Worm (Caenorhabditis elegans): ENCODE data around the gene ahsa-1.

Gene ahsa-1

ce11 chrV:15085335-15085800 lies at the start of gene ahsa-1, which contains the start of gene C01G10.7 (continued):
- TF ChIP-seq ceh-14 (tag; optimal IDR thresholded peaks at IDR 0.05) (peak; percentile 94), pros-1 (tag; optimal IDR thresholded peaks at IDR 0.05) (no peak), ceh-34 (tag; optimal IDR thresholded peaks at IDR 0.05) (peak; percentile 68)

- peak; percentile 92 for TF ChIP-seq elt-2 (tag; optimal IDR thresholded peaks at IDR 0.05)
- no peak for TF ChIP-seq ceh-9 (tag; optimal IDR thresholded peaks at IDR 0.05)
These were observed 48.6 kb upstream of the ahsa-1 start for ce11 chrV:15133812-15134211.

ce11 chrV:15132423-15132822 lies 47.2 kb upstream of the ahsa-1 start, which contains the start of gene str-171:
str-171 (minus strand) TSS chrV:15132523.
- TF ChIP-seq dve-1 (tag; optimal IDR thresholded peaks at IDR 0.05) (no peak), elt-4 (tag; optimal IDR thresholded peaks at IDR 0.05) (no peak), hlh-30 (tag; optimal IDR thresholded peaks at IDR 0.05; ENCODE audit: insufficient read depth) (no peak), ceh-6 (GFP tag; optimal IDR thresholded peaks at IDR 0.05) (no peak), rnt-1 (tag; optimal IDR thresholded peaks at IDR 0.05) (no peak), hlh-8 (tag; optimal IDR thresholded peaks at IDR 0.05) (no peak), lim-6 (tag; optimal IDR thresholded peaks at IDR 0.05) (no peak), ceh-31 (tag; optimal IDR thresholded peaks at IDR 0.05) (no peak), ets-4 (tag; optimal IDR thresholded peaks at IDR 0.05) (no peak), unc-55 (GFP tag; optimal IDR thresholded peaks at IDR 0.05) (no peak), hlh-15 (tag; optimal IDR thresholded peaks at IDR 0.05) (no peak), ceh-30 (tag; optimal IDR thresholded peaks at IDR 0.05) (no peak), nhr-11 (tag; optimal IDR thresholded peaks at IDR 0.05) (no peak), fax-1 (tag; optimal IDR thresholded peaks at IDR 0.05) (no peak), elt-2 (tag; optimal IDR thresholded peaks at IDR 0.05) (no peak)

ce11 chrV:15127955-15128354 lies 42.8 kb upstream of the ahsa-1 start, which contains the start of gene srr-7:
srr-7 (plus strand) TSS chrV:15128255.
- TF ChIP-seq K09A11.1 (tag; optimal IDR thresholded peaks at IDR 0.05; ENCODE audit: insufficient read depth): no peak
- no peak for TF ChIP-seq fax-1 (tag; optimal IDR thresholded peaks at IDR 0.05)
- TF ChIP-seq pat-9 (tag; optimal IDR thresholded peaks at IDR 0.05): no peak
- TF ChIP-seq pag-3 (tag; optimal IDR thresholded peaks at IDR 0.05; ENCODE audit: borderline replicate concordance): no peak
- TF ChIP-seq T23F11.4 (GFP tag; optimal IDR thresholded peaks at IDR 0.05): no peak
- TF ChIP-seq pha-2 (tag; optimal IDR thresholded peaks at IDR 0.05): no peak
- TF ChIP-seq ceh-6 (GFP tag; optimal IDR thresholded peaks at IDR 0.05): no peak
- no peak for TF ChIP-seq odd-2 (tag; optimal IDR thresholded peaks at IDR 0.05)
- no peak for TF ChIP-seq rnt-1 (tag; optimal IDR thresholded peaks at IDR 0.05)
- TF ChIP-seq C08G9.2 (tag; optimal IDR thresholded peaks at IDR 0.05): no peak
- TF ChIP-seq nfya-1 (tag; optimal IDR thresholded peaks at IDR 0.05): no peak
- no peak for TF ChIP-seq fkh-6 (tag; optimal IDR thresholded peaks at IDR 0.05)
- no peak for TF ChIP-seq lin-11 (tag; optimal IDR thresholded peaks at IDR 0.05)
- no peak for TF ChIP-seq tbx-2 (tag; optimal IDR thresholded peaks at IDR 0.05)
- TF ChIP-seq elt-4 (tag; optimal IDR thresholded peaks at IDR 0.05): no peak
- TF ChIP-seq dve-1 (tag; optimal IDR thresholded peaks at IDR 0.05): no peak
- no peak for TF ChIP-seq ahr-1 (tag; optimal IDR thresholded peaks at IDR 0.05)
- no peak for TF ChIP-seq hlh-6 (tag; optimal IDR thresholded peaks at IDR 0.05)
- TF ChIP-seq ztf-16 (tag; optimal IDR thresholded peaks at IDR 0.05): no peak

ce11 chrV:15127413-15127812 lies 42.2 kb upstream of the ahsa-1 start, which contains the start of gene srj-27:
srj-27 (minus strand) TSS chrV:15127513.
- TF ChIP-seq hlh-8 (tag; optimal IDR thresholded peaks at IDR 0.05) (no peak), ets-4 (tag; optimal IDR thresholded peaks at IDR 0.05) (no peak), pqm-1 (tag; optimal IDR thresholded peaks at IDR 0.05) (no peak), Y22D7AL.16 (tag; optimal IDR thresholded peaks at IDR 0.05) (no peak), eyg-1 (tag; optimal IDR thresholded peaks at IDR 0.05) (no peak), lim-6 (tag; optimal IDR thresholded peaks at IDR 0.05) (no peak), sdc-2 (tag; optimal IDR thresholded peaks at IDR 0.05) (no peak), ama-1 (optimal IDR thresholded peaks at IDR 0.05) (no peak), pha-4 (tag; optimal IDR thresholded peaks at IDR 0.05) (no peak), fax-1 (tag; optimal IDR thresholded peaks at IDR 0.05) (no peak), ztf-16 (tag; optimal IDR thresholded peaks at IDR 0.05) (no peak), ref-2 (tag; optimal IDR thresholded peaks at IDR 0.05) (no peak), madf-2 (tag; optimal IDR thresholded peaks at IDR 0.05) (no peak), odd-2 (tag; optimal IDR thresholded peaks at IDR 0.05) (no peak), ceh-24 (tag; optimal IDR thresholded peaks at IDR 0.05) (no peak), ceh-14 (tag; optimal IDR thresholded peaks at IDR 0.05) (no peak), mec-3 (tag; optimal IDR thresholded peaks at IDR 0.05; ENCODE audit: borderline replicate concordance) (no peak), hlh-30 (tag; optimal IDR thresholded peaks at IDR 0.05; ENCODE audit: insufficient read depth) (no peak), zip-5 (tag; optimal IDR thresholded peaks at IDR 0.05) (no peak), K09A11.1 (tag; optimal IDR thresholded peaks at IDR 0.05; ENCODE audit: insufficient read depth) (no peak)
